Fruit fly (Drosophila melanogaster): ENCODE results near the gene emb.

The emb gene

dm6 chr2L:8361204-8361952 is 42.0 kb upstream of the emb start (continued):
- TF ChIP-seq CG2678 (tag; optimal IDR thresholded peaks at IDR 0.05) (peak; percentile 52), fd96Cb (tag; optimal IDR thresholded peaks at IDR 0.05) (peak; percentile 27), grn (GFP tag; optimal IDR thresholded peaks at IDR 0.05) (no peak), az2 (GFP tag; optimal IDR thresholded peaks at IDR 0.05) (no peak), pita (GFP tag; optimal IDR thresholded peaks at IDR 0.05) (no peak), lola (GFP tag; optimal IDR thresholded peaks at IDR 0.05) (no peak), ase (GFP tag; IDR thresholded peaks at IDR 0.05) (0 out of 3 replicates have a peak, but pooled peaks have one; percentile 14), exex (tag; optimal IDR thresholded peaks at IDR 0.05) (peak; percentile 8), Trl (optimal IDR thresholded peaks at IDR 0.05) (no peak), Trl (GFP tag; optimal IDR thresholded peaks at IDR 0.05) (no peak), Med (GFP tag) (peak; percentile 77), CG10274 (GFP tag; optimal IDR thresholded peaks at IDR 0.05) (no peak), CG9817 (tag; optimal IDR thresholded peaks at IDR 0.05) (no peak), CG4820 (GFP tag; optimal IDR thresholded peaks at IDR 0.05) (no peak), Sox100B (GFP tag; optimal IDR thresholded peaks at IDR 0.05) (peak; percentile 10), ERR (GFP tag; optimal IDR thresholded peaks at IDR 0.05) (no peak), slp2 (GFP tag; optimal IDR thresholded peaks at IDR 0.05) (no peak), NK7.1 (GFP tag; optimal IDR thresholded peaks at IDR 0.05) (no peak), D19A (tag; optimal IDR thresholded peaks at IDR 0.05) (no peak), CG2120 (GFP tag; optimal IDR thresholded peaks at IDR 0.05) (peak; percentile 50), CG12155 (GFP tag; optimal IDR thresholded peaks at IDR 0.05) (no peak), CG7556 (GFP tag; optimal IDR thresholded peaks at IDR 0.05) (peak; percentile 44), gem (tag; optimal IDR thresholded peaks at IDR 0.05) (peak; percentile 55), Asciz (GFP tag; optimal IDR thresholded peaks at IDR 0.05) (no peak), Atf-2 (GFP tag; optimal IDR thresholded peaks at IDR 0.05) (peak; percentile 10), usp (GFP tag; optimal IDR thresholded peaks at IDR 0.05) (no peak), Ets65A (GFP tag) (peak; percentile 9), sob (GFP tag; IDR thresholded peaks at IDR 0.05) (no peak), disco-r (GFP tag; optimal IDR thresholded peaks at IDR 0.05) (no peak), caup (GFP tag; optimal IDR thresholded peaks at IDR 0.05; ENCODE audit: severe bottlenecking) (no peak), Scr (GFP tag; IDR thresholded peaks at IDR 0.05; ENCODE audit: partially characterized antibody) (no peak), dm (GFP tag; optimal IDR thresholded peaks at IDR 0.05) (no peak), zfh1 (GFP tag; IDR thresholded peaks at IDR 0.05) (no peak), Oli (tag; optimal IDR thresholded peaks at IDR 0.05) (no peak), tap (tag; optimal IDR thresholded peaks at IDR 0.05) (no peak), crol (GFP tag; IDR thresholded peaks at IDR 0.05) (no peak), CG14710 (tag; optimal IDR thresholded peaks at IDR 0.05) (peak; percentile 7), CG5180 (GFP tag; optimal IDR thresholded peaks at IDR 0.05) (no peak), ara (GFP tag; IDR thresholded peaks at IDR 0.05) (no peak), Fer1 (GFP tag; optimal IDR thresholded peaks at IDR 0.05) (no peak), CG32532 (GFP tag; IDR thresholded peaks at IDR 0.05) (peak; percentile 28; the same call in 1 of the 2 replicates), CG17802 (tag; optimal IDR thresholded peaks at IDR 0.05) (no peak), Hmr (GFP tag; optimal IDR thresholded peaks at IDR 0.05) (peak; percentile 43), CG5953 (GFP tag; IDR thresholded peaks at IDR 0.05) (no peak), CkIIα-i1 (GFP tag; IDR thresholded peaks at IDR 0.05) (no peak), stwl (tag; optimal IDR thresholded peaks at IDR 0.05) (no peak), esg (GFP tag; conservative IDR thresholded peaks at IDR 0.05) (no peak), peb (GFP tag; IDR thresholded peaks at IDR 0.05) (no peak), CG9215 (GFP tag; IDR thresholded peaks at IDR 0.05) (no peak), slou (GFP tag; optimal IDR thresholded peaks at IDR 0.05) (no peak), Chrac-16 (GFP tag; optimal IDR thresholded peaks at IDR 0.05) (peak; percentile 10)
